Worm (Caenorhabditis elegans): ENCODE results near the gene Y69H2.1.

DNA sequence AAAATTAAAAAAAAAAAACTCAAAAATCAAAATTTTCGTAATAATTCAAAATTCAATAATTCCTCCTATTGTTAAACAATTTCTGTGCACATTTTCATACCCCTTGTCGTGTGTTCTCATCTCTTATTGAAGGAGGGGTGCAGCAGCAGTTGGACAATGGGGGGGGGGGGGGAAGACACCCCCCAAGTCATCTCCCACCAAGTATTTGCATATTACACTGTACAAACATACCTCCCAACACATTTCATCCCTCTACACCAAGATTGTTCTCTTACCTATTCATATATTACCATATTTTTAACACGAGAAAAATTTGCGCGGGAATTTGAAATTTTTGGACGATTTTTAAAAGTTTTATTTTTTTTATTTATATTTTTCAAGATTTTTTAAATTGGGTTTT lies 26.1 kb downstream of the Y69H2.1 start:
- TF ChIP-seq lsy-2 (tag; optimal IDR thresholded peaks at IDR 0.05) = no peak
- TF ChIP-seq nhr-47 (tag; optimal IDR thresholded peaks at IDR 0.05) = no peak
- no peak for TF ChIP-seq pag-3 (tag; optimal IDR thresholded peaks at IDR 0.05; ENCODE audit: borderline replicate concordance, insufficient read depth)
- no peak for TF ChIP-seq ztf-4 (tag; optimal IDR thresholded peaks at IDR 0.05)
